Worm (Caenorhabditis elegans): ENCODE data around the gene B0454.8.

DNA sequence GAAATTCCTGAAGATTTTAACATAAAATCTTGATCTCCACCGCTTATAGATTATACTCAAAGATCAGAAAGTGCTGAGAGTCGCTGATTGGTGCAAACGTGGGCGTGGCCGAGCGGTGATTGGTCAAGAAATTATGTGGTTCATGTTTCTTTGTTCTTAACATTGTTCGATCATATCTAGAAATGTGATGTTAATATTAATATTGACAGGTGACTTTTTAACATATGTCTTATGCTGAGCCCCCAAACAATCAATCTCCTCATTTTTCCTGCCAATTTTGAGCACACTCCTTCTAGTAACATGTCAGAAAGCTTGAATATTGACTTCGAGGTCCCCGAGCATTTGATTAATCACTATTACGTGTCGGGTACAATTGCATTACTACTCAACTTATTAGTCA is 765 bp upstream of the B0454.8 start, which contains the start of gene sri-29:
- TF ChIP-seq ZK546.5 (tag; optimal IDR thresholded peaks at IDR 0.05) (no peak), duxl-1 (tag; optimal IDR thresholded peaks at IDR 0.05; ENCODE audit: poor library complexity) (no peak), nhr-76 (tag; optimal IDR thresholded peaks at IDR 0.05) (no peak), ceh-82 (tag; optimal IDR thresholded peaks at IDR 0.05) (no peak), arid-1 (GFP tag; conservative IDR thresholded peaks at IDR 0.05) (no peak), lin-1 (GFP tag; IDR thresholded peaks at IDR 0.05) (no peak)

Measured in whole organism, L4 larva.